Worm (Caenorhabditis elegans) whole organism, young adult: ENCODE results near the gene ram-5.

Experiments
- B0035.1 ChIP-seq: sonication (generic microtip); optimal IDR thresholded peaks from 2 replicates; lab custom pipeline; 2016; ENCODE audit warnings: missing genetic modification characterization, mild to moderate bottlenecking, missing compliant biosample characterization, missing genotype, missing genetic modification reagents
- F10E7.11 ChIP-seq: sonication (generic microtip); optimal IDR thresholded peaks from 2 replicates; lab custom pipeline; 2017; ENCODE audit warnings: mild to moderate bottlenecking, missing genetic modification characterization, moderate library complexity, missing compliant biosample characterization
- F22D6.2 ChIP-seq: sonication (generic microtip); optimal IDR thresholded peaks from 2 replicates; lab custom pipeline; 2016; ENCODE audit warnings: mild to moderate bottlenecking, missing genetic modification characterization, missing compliant biosample characterization
- F23B12.7 ChIP-seq: sonication (generic microtip); optimal IDR thresholded peaks from 2 replicates; lab custom pipeline; 2017; ENCODE audit warnings: missing genetic modification characterization, mild to moderate bottlenecking, missing compliant biosample characterization, antibody characterized with exemption, moderate library complexity; ENCODE audit not compliant: insufficient read depth
- F39B2.1 ChIP-seq: fragments of 200-800 bp; sonication (Bioruptor generic); IDR thresholded peaks from 2 replicates; pipeline ENCODE4 v1.3.6; 2022; ENCODE audit warnings: missing genetic modification reagents, missing genetic modification characterization, missing compliant biosample characterization
- F52B5.7 ChIP-seq: sonication (generic microtip); optimal IDR thresholded peaks from 2 replicates; lab custom pipeline; 2016; ENCODE audit warnings: mild to moderate bottlenecking, missing genetic modification characterization, missing compliant biosample characterization
- K12H6.12 ChIP-seq: fragments of 200-800 bp; sonication (Bioruptor generic); optimal IDR thresholded peaks from 2 replicates; lab custom pipeline; 2018; ENCODE audit warnings: mild to moderate bottlenecking, missing genetic modification characterization, missing compliant biosample characterization
- T07F8.4 ChIP-seq: sonication (generic microtip); optimal IDR thresholded peaks from 2 replicates; lab custom pipeline; 2016; ENCODE audit warnings: mild to moderate bottlenecking, missing genetic modification characterization, moderate library complexity, missing compliant biosample characterization
- Y53F4B.3 ChIP-seq: fragments of 200-800 bp; sonication (Bioruptor generic); IDR thresholded peaks from 2 replicates; pipeline ENCODE4 v1.3.6; 2022; ENCODE audit warnings: missing genetic modification reagents, missing genetic modification characterization, missing compliant biosample characterization
- Y56A3A.18 ChIP-seq: fragments of 200-800 bp; sonication (Bioruptor generic); IDR thresholded peaks from 2 replicates; pipeline ENCODE4 v1.3.6; 2022; ENCODE audit warnings: missing genetic modification reagents, missing genetic modification characterization, missing compliant biosample characterization
- Y79H2A.3 ChIP-seq: fragments of 200-800 bp; sonication (Bioruptor generic); conservative IDR thresholded peaks from 2 replicates; pipeline ENCODE4 v1.3.6; 2022; ENCODE audit warnings: missing genetic modification reagents, missing genetic modification characterization, missing compliant biosample characterization
- Y95B8A.8 ChIP-seq: fragments of 200-800 bp; sonication (Bioruptor generic); IDR thresholded peaks from 2 replicates; pipeline ENCODE4 v1.3.6; 2022; ENCODE audit warnings: missing genetic modification reagents, missing genetic modification characterization, missing compliant biosample characterization
- aptf-3 ChIP-seq: fragments of 200-800 bp; sonication (Bioruptor generic); IDR thresholded peaks from 2 replicates; pipeline ENCODE4 v1.3.6; 2022; ENCODE audit warnings: missing genetic modification characterization, missing compliant biosample characterization
- attf-5 ChIP-seq: fragments of 200-800 bp; sonication (Bioruptor generic); optimal IDR thresholded peaks from 2 replicates; lab custom pipeline; 2018; ENCODE audit warnings: mild to moderate bottlenecking, missing genetic modification characterization, missing compliant biosample characterization
- ceh-40 ChIP-seq: fragments of 200-800 bp; sonication (Bioruptor generic); IDR thresholded peaks from 2 replicates; pipeline ENCODE4 v1.3.6; 2022; ENCODE audit warnings: missing genetic modification characterization, missing compliant biosample characterization
- ceh-58 ChIP-seq: fragments of 200-800 bp; sonication (Bioruptor generic); IDR thresholded peaks from 2 replicates; pipeline ENCODE4 v1.3.6; 2022; ENCODE audit warnings: missing genetic modification characterization, missing compliant biosample characterization
- chd-7 ChIP-seq: sonication (generic microtip); optimal IDR thresholded peaks from 2 replicates; lab custom pipeline; 2016; ENCODE audit warnings: mild to moderate bottlenecking, missing genetic modification characterization, moderate library complexity, missing compliant biosample characterization
- ekl-4 ChIP-seq: fragments of 200-800 bp; sonication (Bioruptor generic); IDR thresholded peaks from 2 replicates; pipeline ENCODE4 v1.3.6; 2022; ENCODE audit warnings: missing genetic modification reagents, missing genetic modification characterization, missing compliant biosample characterization
- hlh-26 ChIP-seq: fragments of 200-800 bp; sonication (Bioruptor generic); conservative IDR thresholded peaks from 2 replicates; pipeline ENCODE4 v1.3.6; 2022; ENCODE audit warnings: missing genetic modification reagents, missing genetic modification characterization, missing compliant biosample characterization
- hmg-1.2 ChIP-seq: fragments of 200-800 bp; sonication (Bioruptor generic); IDR thresholded peaks from 2 replicates; pipeline ENCODE4 v1.3.6; 2022; ENCODE audit warnings: missing genetic modification reagents, missing genetic modification characterization, missing compliant biosample characterization
- hrde-1 ChIP-seq: sonication (generic microtip); optimal IDR thresholded peaks from 2 replicates; lab custom pipeline; 2016; ENCODE audit warnings: missing genetic modification characterization, mild to moderate bottlenecking, missing compliant biosample characterization, moderate library complexity, missing genotype, missing genetic modification reagents, borderline replicate concordance
- lag-1 ChIP-seq: fragments of 200-800 bp; sonication (Bioruptor generic); IDR thresholded peaks from 2 replicates; pipeline ENCODE4 v1.3.6; 2022; ENCODE audit warnings: missing genetic modification reagents, missing genetic modification characterization, missing compliant biosample characterization
- let-607 ChIP-seq, 2 experiments: fragments of 200-800 bp in 1 of 2; sonication (Bioruptor generic) in 1 of 2; sonication (generic microtip) in 1 of 2; optimal IDR thresholded peaks; 2 replicates each; lab custom pipeline; 2016 to 2018; ENCODE audit warnings: mild to moderate bottlenecking in 2 of 2, missing compliant biosample characterization in 2 of 2, missing genetic modification characterization in 2 of 2, moderate library complexity in 2 of 2, missing genotype in 1 of 2
- lin-26 ChIP-seq: fragments of 200-800 bp; sonication (Bioruptor generic); IDR thresholded peaks from 2 replicates; pipeline ENCODE4 v1.3.6; 2022; ENCODE audit warnings: missing genetic modification reagents, missing genetic modification characterization, missing compliant biosample characterization
- lsy-27 ChIP-seq: sonication (generic microtip); optimal IDR thresholded peaks from 2 replicates; lab custom pipeline; 2017; ENCODE audit warnings: missing genetic modification characterization, mild to moderate bottlenecking, missing compliant biosample characterization, antibody characterized with exemption, missing genotype, borderline replicate concordance; ENCODE audit not compliant: insufficient read depth
- madf-10 ChIP-seq: sonication (generic microtip); optimal IDR thresholded peaks from 2 replicates; lab custom pipeline; 2016; ENCODE audit warnings: mild to moderate bottlenecking, missing genetic modification characterization, missing compliant biosample characterization
- madf-6 ChIP-seq: fragments of 200-800 bp; sonication (Bioruptor generic); IDR thresholded peaks from 2 replicates; pipeline ENCODE4 v1.3.6; 2022; ENCODE audit warnings: missing genetic modification reagents, missing genetic modification characterization, missing compliant biosample characterization
- mcd-1 ChIP-seq: fragments of 200-800 bp; sonication (Bioruptor generic); IDR thresholded peaks from 2 replicates; pipeline ENCODE4 v1.3.6; 2022; ENCODE audit warnings: missing genetic modification reagents, missing genetic modification characterization, missing compliant biosample characterization
- nfya-1 ChIP-seq: sonication (generic microtip); optimal IDR thresholded peaks from 2 replicates; lab custom pipeline; 2017; ENCODE audit warnings: antibody characterized with exemption, missing compliant biosample characterization, missing genetic modification characterization, borderline replicate concordance; ENCODE audit not compliant: insufficient read depth
- nfya-2 ChIP-seq: fragments of 200-800 bp; sonication (Bioruptor generic); IDR thresholded peaks from 2 replicates; pipeline ENCODE4 v1.3.6; 2022; ENCODE audit warnings: missing genetic modification reagents, missing genetic modification characterization, missing compliant biosample characterization
- nfyb-1 ChIP-seq: fragments of 200-800 bp; sonication (Bioruptor generic); IDR thresholded peaks from 2 replicates; pipeline ENCODE4 v1.3.6; 2022; ENCODE audit warnings: missing genetic modification reagents, missing genetic modification characterization, missing compliant biosample characterization
- nhr-179 ChIP-seq: sonication (generic microtip); optimal IDR thresholded peaks from 2 replicates; lab custom pipeline; 2016; ENCODE audit warnings: mild to moderate bottlenecking, missing genetic modification characterization, missing compliant biosample characterization
- nhr-80 ChIP-seq: sonication (generic microtip); optimal IDR thresholded peaks from 2 replicates; lab custom pipeline; 2016; ENCODE audit warnings: missing genetic modification characterization, missing compliant biosample characterization
- pbrm-1 ChIP-seq: fragments of 200-800 bp; sonication (Bioruptor generic); IDR thresholded peaks from 2 replicates; pipeline ENCODE4 v1.3.6; 2022; ENCODE audit warnings: missing genetic modification reagents, missing genetic modification characterization, missing compliant biosample characterization
- pha-4 ChIP-seq: fragments of 150-350 bp; sonication (generic microtip); optimal IDR thresholded peaks from 2 replicates; lab custom pipeline; 2014; ENCODE audit warnings: missing biosample characterization, missing genetic modification reagents, missing genetic modification characterization
- repo-1 ChIP-seq: sonication (generic microtip); optimal IDR thresholded peaks from 2 replicates; lab custom pipeline; 2017; ENCODE audit warnings: mild to moderate bottlenecking, missing genetic modification characterization, missing compliant biosample characterization
- snpc-1.3 ChIP-seq: sonication (generic microtip); optimal IDR thresholded peaks from 2 replicates; lab custom pipeline; 2017; ENCODE audit warnings: missing genetic modification characterization, mild to moderate bottlenecking, missing compliant biosample characterization, antibody characterized with exemption, moderate library complexity, missing genotype, missing genetic modification reagents; ENCODE audit not compliant: insufficient read depth
- snpc-3.4 ChIP-seq: sonication (generic microtip); optimal IDR thresholded peaks from 2 replicates; lab custom pipeline; 2017; ENCODE audit warnings: missing genetic modification characterization, mild to moderate bottlenecking, missing compliant biosample characterization, antibody characterized with exemption, moderate library complexity, missing genotype, missing genetic modification reagents
- unc-130 ChIP-seq: sonication (generic microtip); optimal IDR thresholded peaks from 2 replicates; lab custom pipeline; 2016; ENCODE audit warnings: missing genetic modification reagents, missing genetic modification characterization, missing compliant biosample characterization
- ztf-22 ChIP-seq: fragments of 200-800 bp; sonication (Bioruptor generic); optimal IDR thresholded peaks from 2 replicates; lab custom pipeline; 2018; ENCODE audit warnings: mild to moderate bottlenecking, missing genetic modification characterization, moderate library complexity, missing compliant biosample characterization
- ztf-3 ChIP-seq: fragments of 200-800 bp; sonication (Bioruptor generic); optimal IDR thresholded peaks from 2 replicates; lab custom pipeline; 2018; ENCODE audit warnings: mild to moderate bottlenecking, missing genetic modification characterization, missing compliant biosample characterization

Gene ram-5

ce11 chrX:14584335-14584734 is 34.4 kb downstream of the ram-5 start (continued):
- TF ChIP-seq ztf-22 (GFP tag; lab: Kevin White, UChicago) (no peak), snpc-1.3 (tag; lab: Kevin White, UChicago) (no peak)
- TF ChIP-seq, all 124 proteins: peak for 0

DNA sequence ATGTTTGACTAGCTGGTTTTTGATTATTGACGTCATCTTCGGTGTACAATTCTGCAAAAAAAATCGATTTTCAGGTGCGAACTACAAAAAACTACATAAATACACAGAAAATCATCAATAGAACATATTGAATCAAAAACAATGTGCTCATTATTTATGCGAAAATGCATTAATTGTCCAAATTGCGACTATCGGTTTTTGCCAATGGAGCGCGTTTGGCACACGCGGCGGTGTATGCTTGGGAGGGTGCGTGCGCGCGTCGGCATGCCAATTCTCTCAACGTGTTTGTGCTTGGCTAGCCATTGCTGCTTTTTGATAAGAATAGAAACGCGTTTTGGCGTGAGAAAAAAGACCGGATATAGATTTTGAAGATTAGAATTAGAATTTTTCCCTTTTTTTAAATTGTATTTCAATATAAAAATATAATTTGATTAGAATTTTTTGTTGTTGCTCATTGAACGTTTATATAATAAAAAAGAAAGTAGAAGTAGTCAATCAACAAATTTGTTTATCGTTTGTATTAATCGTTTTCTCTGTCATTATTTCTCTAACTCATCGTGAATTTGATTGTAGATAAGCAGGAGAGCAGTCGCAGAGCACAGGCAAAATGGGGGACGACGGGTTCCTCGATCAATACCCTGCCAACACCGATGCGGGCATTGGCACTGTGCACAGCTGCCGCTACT is 39.2 kb downstream of the ram-5 start, which contains the start of the genes C44H4.4 and tap-1:
C44H4.4 (minus strand) TSS at position 51 of the 686 bp plus-strand sequence.
tap-1 (plus strand) TSS at position 574 of the 686 bp plus-strand sequence.
- TF ChIP-seq snpc-3.4 (tag; lab: Kevin White, UChicago) (no peak), attf-5 (GFP tag; lab: Kevin White, UChicago) (peak; percentile 38), mcd-1 (GFP tag; lab: Robert Waterston, UW) (peak; percentile 67), nfya-2 (GFP tag; lab: Robert Waterston, UW) (no peak), Y95B8A.8 (no peak), lag-1 (GFP tag; lab: Robert Waterston, UW) (no peak), madf-6 (no peak), snpc-1.3 (tag; lab: Kevin White, UChicago) (no peak), nfya-1 (tag; lab: Kevin White, UChicago) (no peak), nhr-179 (no peak), T07F8.4 (tag; lab: Kevin White, UChicago) (no peak), pbrm-1 (GFP tag; lab: Robert Waterston, UW) (no peak), ekl-4 (GFP tag; lab: Robert Waterston, UW) (no peak), ceh-40 (GFP tag; lab: Robert Waterston, UW) (no peak), F39B2.1 (GFP tag; lab: Robert Waterston, UW) (no peak), nhr-80 (tag; lab: Kevin White, UChicago) (peak; percentile 89), Y53F4B.3 (GFP tag; lab: Robert Waterston, UW) (no peak), F22D6.2 (no peak), F23B12.7 (tag; lab: Kevin White, UChicago) (peak; percentile 47), let-607 (tag; optimal IDR thresholded peaks at IDR 0.05; lab: Kevin White, UChicago) (peak in 1 of 2 experiments; percentile 46), ceh-58 (GFP tag; lab: Robert Waterston, UW) (no peak), F52B5.7 (tag; lab: Kevin White, UChicago) (no peak), ztf-3 (no peak), ztf-22 (GFP tag; lab: Kevin White, UChicago) (no peak), pha-4 (tag; lab: Kevin White, UChicago) (no peak), madf-10 (tag; lab: Kevin White, UChicago) (peak; percentile 10)

ce11 chrX:14593206-14593605 is 43.3 kb downstream of the ram-5 start:
- TF ChIP-seq nfyb-1 (GFP tag; lab: Robert Waterston, UW) (no peak), lin-26 (GFP tag; lab: Robert Waterston, UW) (no peak), B0035.1 (no peak), chd-7 (no peak), hmg-1.2 (no peak), hlh-26 (GFP tag; lab: Robert Waterston, UW) (no peak), Y56A3A.18 (GFP tag; lab: Robert Waterston, UW) (no peak), lsy-27 (tag; lab: Kevin White, UChicago) (no peak), Y79H2A.3 (GFP tag; lab: Robert Waterston, UW) (no peak), snpc-3.4 (tag; lab: Kevin White, UChicago) (no peak), repo-1 (no peak), hrde-1 (no peak), unc-130 (no peak), F52B5.7 (tag; lab: Kevin White, UChicago) (no peak), F10E7.11 (tag; lab: Kevin White, UChicago) (no peak), K12H6.12 (tag; lab: Kevin White, UChicago) (no peak), aptf-3 (GFP tag; lab: Robert Waterston, UW) (no peak)
